Fruit fly (Drosophila melanogaster) whole organism, embryonic: Measurements from ENCODE around the gene CG32813.
A peak's percentile ranks its signal among the peaks of the same experiment; 100 is the strongest.

Experiments
- Adf1 ChIP-seq: fragments of 200-800 bp; sonication (Bioruptor generic); IDR thresholded peaks from 2 replicates; pipeline ENCODE4 v1.3.6; 2022; ENCODE audit warnings: missing biosample characterization, missing genetic modification characterization
- CG12769 ChIP-seq: fragments of 200-800 bp; sonication (Bioruptor generic); optimal IDR thresholded peaks from 2 replicates; lab custom pipeline; 2019; ENCODE audit warnings: missing biosample characterization, mild to moderate bottlenecking, missing genetic modification characterization, moderate library complexity
- CG13287 ChIP-seq: fragments of 200-800 bp; sonication (Bioruptor generic); IDR thresholded peaks from 2 replicates; pipeline ENCODE4 v1.3.6; 2022; ENCODE audit warnings: missing biosample characterization, missing genetic modification characterization; ENCODE audit not compliant: partially characterized antibody
- CG15073 ChIP-seq: fragments of 200-800 bp; sonication (Bioruptor generic); optimal IDR thresholded peaks from 2 replicates; lab custom pipeline; 2016; ENCODE audit warnings: missing biosample characterization, missing genetic modification characterization
- CG17385 ChIP-seq: fragments of 200-800 bp; sonication (Bioruptor generic); optimal IDR thresholded peaks from 3 replicates; lab custom pipeline; 2018; ENCODE audit warnings: missing biosample characterization, mild to moderate bottlenecking, missing genetic modification characterization
- CG17568 ChIP-seq: fragments of 200-800 bp; sonication (Bioruptor generic); optimal IDR thresholded peaks from 2 replicates; lab custom pipeline; 2018; ENCODE audit warnings: missing biosample characterization, mild to moderate bottlenecking, missing genetic modification characterization, moderate library complexity
- CG3163 ChIP-seq: fragments of 200-800 bp; sonication (Bioruptor generic); optimal IDR thresholded peaks from 3 replicates; lab custom pipeline; 2016; ENCODE audit warnings: missing biosample characterization, missing genetic modification characterization
- CG34422 ChIP-seq: fragments of 200-800 bp; sonication (Bioruptor generic); IDR thresholded peaks from 3 replicates; pipeline ENCODE4 v1.3.6; 2022; ENCODE audit warnings: missing biosample characterization, missing genetic modification characterization
- CG6175 ChIP-seq: fragments of 200-800 bp; sonication (Bioruptor generic); IDR thresholded peaks from 3 replicates; pipeline ENCODE4 v1.3.6; 2022; ENCODE audit warnings: missing biosample characterization, missing genetic modification characterization
- CG6683 ChIP-seq: fragments of 200-800 bp; sonication (Bioruptor generic); optimal IDR thresholded peaks from 2 replicates; lab custom pipeline; 2017; ENCODE audit warnings: missing biosample characterization, mild to moderate bottlenecking, missing genetic modification characterization, missing genetic modification reagents
- CG8290 ChIP-seq, 3 experiments: fragments of 200-800 bp; sonication (Bioruptor generic); optimal IDR thresholded peaks; 2 replicates each; lab custom pipeline; 2016 to 2019; ENCODE audit warnings: missing biosample characterization in 3 of 3, missing genetic modification characterization in 3 of 3, mild to moderate bottlenecking in 2 of 3, moderate library complexity in 1 of 3
- CG9215 ChIP-seq: fragments of 200-800 bp; sonication (Bioruptor generic); IDR thresholded peaks from 2 replicates; pipeline ENCODE4 v1.3.6; 2022; ENCODE audit warnings: missing biosample characterization, missing genetic modification characterization
- CG9876 ChIP-seq: fragments of 200-800 bp; sonication (Bioruptor generic); optimal IDR thresholded peaks from 2 replicates; lab custom pipeline; 2016; ENCODE audit warnings: missing biosample characterization, missing genetic modification characterization
- Deaf1 ChIP-seq: fragments of 200-800 bp; optimal IDR thresholded peaks from 3 replicates; lab custom pipeline; 2019; ENCODE audit warnings: missing biosample characterization, mild to moderate bottlenecking, missing genetic modification characterization, moderate library complexity
- Dip3 ChIP-seq: fragments of 200-800 bp; sonication (Bioruptor generic); optimal IDR thresholded peaks from 3 replicates; lab custom pipeline; 2016; ENCODE audit warnings: missing biosample characterization, missing genetic modification characterization
- Drgx ChIP-seq: fragments of 200-800 bp; sonication (Bioruptor generic); IDR thresholded peaks from 2 replicates; pipeline ENCODE4 v1.3.6; 2022; ENCODE audit warnings: missing biosample characterization, missing genetic modification characterization
- Fer2 ChIP-seq: fragments of 200-800 bp; sonication (Bioruptor generic); optimal IDR thresholded peaks from 2 replicates; lab custom pipeline; 2018; ENCODE audit warnings: missing biosample characterization, mild to moderate bottlenecking, missing genetic modification characterization, moderate library complexity
- Jarid2 ChIP-seq: fragments of 200-800 bp; sonication (Bioruptor generic); optimal IDR thresholded peaks from 3 replicates; lab custom pipeline; 2017; ENCODE audit warnings: mild to moderate bottlenecking, missing biosample characterization, missing genetic modification reagents, missing genetic modification characterization
- Med ChIP-seq: fragments of 200-800 bp; sonication (Bioruptor generic); peaks from one replicate; lab custom pipeline; 2016; ENCODE audit warnings: missing biosample characterization, missing genetic modification characterization, mild to moderate bottlenecking, inconsistent platforms, moderate library complexity
- Myb ChIP-seq: fragments of 200-800 bp; sonication (Bioruptor generic); optimal IDR thresholded peaks from 2 replicates; lab custom pipeline; 2016; ENCODE audit warnings: missing biosample characterization, missing genetic modification characterization
- NC2β ChIP-seq: fragments of 200-800 bp; sonication (Bioruptor generic); optimal IDR thresholded peaks from 2 replicates; lab custom pipeline; 2016; ENCODE audit warnings: missing biosample characterization, missing genetic modification characterization
- YL-1 ChIP-seq: fragments of 200-800 bp; sonication (Bioruptor generic); optimal IDR thresholded peaks from 3 replicates; lab custom pipeline; 2017; ENCODE audit warnings: missing biosample characterization, mild to moderate bottlenecking, missing genetic modification characterization
- ash1 ChIP-seq: fragments of 200-800 bp; sonication (Bioruptor generic); optimal IDR thresholded peaks from 2 replicates; lab custom pipeline; 2018; ENCODE audit warnings: missing biosample characterization, mild to moderate bottlenecking, missing genetic modification characterization
- cg ChIP-seq: fragments of 200-800 bp; sonication (Bioruptor generic); optimal IDR thresholded peaks from 3 replicates; lab custom pipeline; 2019; ENCODE audit warnings: missing biosample characterization, mild to moderate bottlenecking, missing genetic modification characterization, moderate library complexity
- chinmo ChIP-seq: fragments of 200-800 bp; sonication (Bioruptor generic); IDR thresholded peaks from 4 replicates; pipeline ENCODE4 v1.3.6; 2022; ENCODE audit warnings: missing biosample characterization, missing genetic modification characterization; ENCODE audit not compliant: partially characterized antibody
- ci ChIP-seq: fragments of 200-800 bp; sonication (Bioruptor generic); IDR thresholded peaks from 3 replicates; pipeline ENCODE4 v1.3.6; 2022; ENCODE audit warnings: missing biosample characterization, missing genetic modification characterization
- crp ChIP-seq, 2 experiments: fragments of 200-800 bp; sonication (Bioruptor generic); optimal IDR thresholded peaks; 2 replicates in 1 of 2; 3 replicates in 1 of 2; lab custom pipeline; 2017; ENCODE audit warnings: missing biosample characterization in 2 of 2, missing genetic modification characterization in 2 of 2, mild to moderate bottlenecking in 1 of 2, moderate library complexity in 1 of 2
- dmrt99B ChIP-seq: fragments of 200-800 bp; sonication (Bioruptor generic); optimal IDR thresholded peaks from 2 replicates; lab custom pipeline; 2018; ENCODE audit warnings: missing biosample characterization, mild to moderate bottlenecking, missing genetic modification characterization, moderate library complexity
- grau ChIP-seq: fragments of 200-800 bp; optimal IDR thresholded peaks from 3 replicates; lab custom pipeline; 2019; ENCODE audit warnings: missing biosample characterization, mild to moderate bottlenecking, missing genetic modification characterization, moderate library complexity
- hb ChIP-seq: fragments of 200-800 bp; sonication (Bioruptor generic); IDR thresholded peaks from 3 replicates; pipeline ENCODE4 v1.3.6; 2022; ENCODE audit warnings: missing biosample characterization, missing genetic modification characterization; ENCODE audit not compliant: partially characterized antibody
- hbn ChIP-seq: fragments of 200-800 bp; sonication (Bioruptor generic); IDR thresholded peaks from 2 replicates; pipeline ENCODE4 v1.3.6; 2022; ENCODE audit warnings: missing biosample characterization, missing genetic modification characterization; ENCODE audit not compliant: partially characterized antibody
- ind ChIP-seq: fragments of 200-800 bp; sonication (Bioruptor generic); optimal IDR thresholded peaks from 3 replicates; lab custom pipeline; 2016; ENCODE audit warnings: missing biosample characterization, missing genetic modification characterization
- maf-S ChIP-seq: fragments of 200-800 bp; sonication (Bioruptor generic); optimal IDR thresholded peaks from 2 replicates; lab custom pipeline; 2016; ENCODE audit warnings: missing biosample characterization, missing genetic modification characterization
- oc ChIP-seq: fragments of 200-800 bp; sonication (Bioruptor generic); optimal IDR thresholded peaks from 2 replicates; lab custom pipeline; 2018; ENCODE audit warnings: missing biosample characterization, mild to moderate bottlenecking, missing genetic modification characterization, moderate library complexity
- otp ChIP-seq: fragments of 200-800 bp; sonication (Bioruptor generic); IDR thresholded peaks from 3 replicates; pipeline ENCODE4, ENCODE4 v1.3.6; 2022; ENCODE audit warnings: missing biosample characterization, missing genetic modification characterization
- p53 ChIP-seq: fragments of 200-800 bp; sonication (Bioruptor generic); optimal IDR thresholded peaks from 2 replicates; lab custom pipeline; 2016; ENCODE audit warnings: missing biosample characterization, missing genetic modification characterization
- pan ChIP-seq, 4 experiments: fragments of >200 bp in 3 of 4; fragments of 200-800 bp in 1 of 4; sonication (Bioruptor generic) in 1 of 4; optimal IDR thresholded peaks in 3 of 4; IDR thresholded peaks in 1 of 4; 2 replicates each; pipeline versions ENCODE4 v1.3.6 to Lab custom; 2017 to 2022; ENCODE audit warnings: missing biosample characterization in 2 of 4, missing genetic modification characterization in 2 of 4, mixed read lengths in 1 of 4
- pfk ChIP-seq: fragments of 200-800 bp; sonication (Bioruptor generic); optimal IDR thresholded peaks from 2 replicates; lab custom pipeline; 2018; ENCODE audit warnings: missing biosample characterization, mild to moderate bottlenecking, missing genetic modification characterization, moderate library complexity
- rib ChIP-seq: fragments of 200-800 bp; sonication (Bioruptor generic); IDR thresholded peaks from 2 replicates; pipeline ENCODE4 v1.3.6; 2022; ENCODE audit warnings: missing biosample characterization, missing genetic modification characterization
- row ChIP-seq: fragments of 200-800 bp; sonication (Bioruptor generic); IDR thresholded peaks from 3 replicates; pipeline ENCODE4 v1.3.6; 2022; ENCODE audit warnings: missing biosample characterization, missing genetic modification characterization
- sd ChIP-seq: fragments of 200-800 bp; sonication (Bioruptor generic); optimal IDR thresholded peaks from 3 replicates; lab custom pipeline; 2018; ENCODE audit warnings: missing biosample characterization, mild to moderate bottlenecking, missing genetic modification characterization, moderate library complexity
- sens ChIP-seq: fragments of 200-800 bp; sonication (Bioruptor generic); peaks from one replicate; lab custom pipeline; 2016; ENCODE audit warnings: missing biosample characterization, missing genetic modification characterization
- sqz ChIP-seq: fragments of 200-800 bp; sonication (Bioruptor generic); optimal IDR thresholded peaks from 3 replicates; lab custom pipeline; 2018; ENCODE audit warnings: missing biosample characterization, mild to moderate bottlenecking, missing genetic modification characterization
- sr ChIP-seq: fragments of 200-800 bp; sonication (Bioruptor generic); IDR thresholded peaks from 3 replicates; pipeline ENCODE4 v1.3.6; 2022; ENCODE audit warnings: missing biosample characterization, missing genetic modification characterization
- vnd ChIP-seq: fragments of 200-800 bp; sonication (Bioruptor generic); IDR thresholded peaks from 3 replicates; pipeline ENCODE4 v1.3.6; 2022; ENCODE audit warnings: missing biosample characterization, missing genetic modification characterization; ENCODE audit not compliant: partially characterized antibody
- vvl ChIP-seq: fragments of 200-800 bp; sonication (Bioruptor generic); IDR thresholded peaks from 2 replicates; pipeline ENCODE4 v1.3.6; 2022; ENCODE audit warnings: missing biosample characterization, missing genetic modification characterization

Gene CG32813

DNA sequence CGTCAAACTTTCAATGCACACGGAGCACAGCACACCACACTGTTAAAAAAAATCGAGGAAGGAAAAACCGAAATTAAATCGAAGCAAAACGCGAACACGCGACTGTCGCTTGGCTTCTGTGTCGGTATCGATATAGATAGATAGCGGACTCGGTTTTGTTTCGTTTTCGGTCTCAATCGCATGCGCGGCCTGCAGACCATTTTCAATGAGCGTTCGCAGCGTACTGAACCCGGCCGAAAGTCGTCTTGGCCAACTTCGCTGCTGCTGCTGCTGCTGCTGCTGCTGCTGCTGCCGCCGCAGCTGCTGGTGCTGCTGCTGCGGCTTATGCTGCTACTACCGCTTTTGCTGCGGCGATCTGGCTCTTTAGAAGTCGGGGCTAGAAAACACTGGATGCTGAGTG is 42.7 kb upstream of the CG32813 start:
- TF ChIP-seq pan (optimal IDR thresholded peaks at IDR 0.05; lab: Kevin White, UChicago) (no peak), pan (GFP tag; optimal IDR thresholded peaks at IDR 0.05 in 1 of 2, IDR thresholded peaks at IDR 0.05 in 1 of 2) (peak in 1 of 2 experiments; percentile 15), Drgx (GFP tag; lab: Robert Waterston, UW) (peak; percentile 31; the same call in 1 of the 2 replicates), hb (no peak), vvl (GFP tag; lab: Robert Waterston, UW) (peak; percentile 6; the same call in 1 of the 2 replicates), CG6175 (GFP tag; lab: Robert Waterston, UW) (0 out of 3 replicates have a peak, but pooled peaks have one; percentile 13), Jarid2 (GFP tag; lab: Kevin White, UChicago) (peak; percentile 57), chinmo (GFP tag; lab: Robert Waterston, UW) (0 out of 4 replicates have a peak, but pooled peaks have one; percentile 53), CG34422 (peak; percentile 43; the same call in 1 of the 3 replicates), Dip3 (GFP tag; lab: Kevin White, UChicago) (no peak), row (GFP tag; lab: Robert Waterston, UW) (peak; percentile 12; the same call in 1 of the 3 replicates), Med (GFP tag; lab: Kevin White, UChicago) (peak; percentile 43), Adf1 (GFP tag; lab: Robert Waterston, UW) (peak; percentile 58), CG13287 (GFP tag; lab: Robert Waterston, UW) (0 out of 2 replicates have a peak, but pooled peaks have one; percentile 17), oc (tag; lab: Kevin White, UChicago) (peak; percentile 15), Deaf1 (tag; lab: Kevin White, UChicago) (peak; percentile 63), CG12769 (peak; percentile 21), cg (GFP tag; lab: Kevin White, UChicago) (no peak), sr (GFP tag; lab: Robert Waterston, UW) (0 out of 3 replicates have a peak, but pooled peaks have one; percentile 31), sqz (GFP tag; lab: Kevin White, UChicago) (no peak), ci (0 out of 3 replicates have a peak, but pooled peaks have one; percentile 39)

DNA sequence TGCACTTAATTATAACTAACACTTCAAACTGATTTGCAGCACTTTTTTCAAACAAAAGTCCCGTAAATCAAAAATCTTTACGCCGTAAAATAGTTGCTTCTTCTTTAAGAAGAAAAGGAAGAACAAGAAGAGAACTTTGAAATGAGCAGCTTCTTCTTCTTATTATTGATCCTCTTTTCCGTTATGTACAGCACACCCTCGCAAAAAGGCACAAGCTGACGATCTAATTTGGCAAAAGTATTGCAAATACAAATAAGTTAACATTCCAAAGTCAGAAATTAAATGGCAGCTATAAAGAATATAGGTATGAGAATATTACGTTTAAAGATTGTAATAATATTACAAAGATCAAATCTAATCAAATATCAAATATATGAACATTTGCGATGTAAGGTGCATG is 39.2 kb upstream of the CG32813 start, which contains the start of gene CG11409:
TSS of gene CG11409 (minus strand) at position 60 of the 400 bp plus-strand sequence.
- TF ChIP-seq CG17385 (GFP tag; lab: Kevin White, UChicago) (peak; percentile 82), CG3163 (GFP tag; lab: Kevin White, UChicago) (no peak), ind (GFP tag; lab: Kevin White, UChicago) (no peak), YL-1 (no peak), vnd (GFP tag; lab: Robert Waterston, UW) (no peak), CG9876 (GFP tag; lab: Kevin White, UChicago) (no peak), sens (GFP tag; lab: Kevin White, UChicago) (peak; percentile 57), grau (peak; percentile 59), CG9215 (GFP tag; lab: Robert Waterston, UW) (no peak), otp (GFP tag; lab: Robert Waterston, UW) (no peak), CG17568 (GFP tag; lab: Kevin White, UChicago) (no peak), p53 (no peak), crp (GFP tag; optimal IDR thresholded peaks at IDR 0.05; lab: Kevin White, UChicago) (no peak), Myb (GFP tag; lab: Kevin White, UChicago) (peak; percentile 41)
- TF ChIP-seq, all 482 proteins: peak for 4

dm6 chrX:1341944-1342392 is 38.7 kb upstream of the CG32813 start, which contains the start of gene Naa30A:
Naa30A (plus strand) TSS chrX:1342106.
- TF ChIP-seq dmrt99B (no peak), sd (tag; lab: Kevin White, UChicago) (no peak), sqz (GFP tag; lab: Kevin White, UChicago) (no peak), NC2β (GFP tag; lab: Kevin White, UChicago) (no peak), vnd (GFP tag; lab: Robert Waterston, UW) (peak; percentile 96), pfk (GFP tag; lab: Kevin White, UChicago) (no peak), CG8290 (GFP tag; optimal IDR thresholded peaks at IDR 0.05; lab: Kevin White, UChicago) (peak; percentile 1), CG8290 (tag; optimal IDR thresholded peaks at IDR 0.05; lab: Kevin White, UChicago) (peak in 1 of 2 experiments; percentile 36), CG6683 (GFP tag; lab: Kevin White, UChicago) (no peak), hbn (peak; percentile 92), maf-S (no peak), ash1 (GFP tag; lab: Kevin White, UChicago) (no peak), Jarid2 (GFP tag; lab: Kevin White, UChicago) (no peak), rib (GFP tag; lab: Robert Waterston, UW) (no peak), Fer2 (no peak), CG15073 (GFP tag; lab: Kevin White, UChicago) (no peak)
